Fruit fly (Drosophila melanogaster) whole organism, embryonic: ENCODE results near the gene CG9222.

Experiments
- Asciz ChIP-seq: fragments of 200-800 bp; sonication (Bioruptor generic); optimal IDR thresholded peaks from 2 replicates; lab custom pipeline; 2017; ENCODE audit warnings: missing biosample characterization, mild to moderate bottlenecking, missing genetic modification characterization, missing genetic modification reagents
- Atf6 ChIP-seq: fragments of 200-800 bp; sonication (Bioruptor generic); IDR thresholded peaks from 2 replicates; pipeline ENCODE4 v1.3.6; 2022; ENCODE audit warnings: missing biosample characterization, missing genetic modification characterization
- B-H1 ChIP-seq: fragments of 200-800 bp; sonication (Bioruptor generic); IDR thresholded peaks from 3 replicates; pipeline ENCODE4 v1.3.6; 2022; ENCODE audit warnings: missing biosample characterization, missing genetic modification characterization
- B-H2 ChIP-seq: fragments of 200-800 bp; sonication (Bioruptor generic); optimal IDR thresholded peaks from 2 replicates; lab custom pipeline; 2018; ENCODE audit warnings: missing biosample characterization, mild to moderate bottlenecking, missing genetic modification characterization
- CG11696 ChIP-seq: fragments of 200-800 bp; sonication (Bioruptor generic); IDR thresholded peaks from 2 replicates; pipeline ENCODE4 v1.3.6; 2022; ENCODE audit warnings: missing biosample characterization, missing genetic modification characterization
- CG14710 ChIP-seq: fragments of 200-800 bp; sonication (Bioruptor generic); optimal IDR thresholded peaks from 3 replicates; lab custom pipeline; 2019; ENCODE audit warnings: missing biosample characterization, mild to moderate bottlenecking, missing genetic modification characterization, moderate library complexity
- CG15011 ChIP-seq: fragments of 200-800 bp; sonication (Bioruptor generic); optimal IDR thresholded peaks from 3 replicates; lab custom pipeline; 2018; ENCODE audit warnings: missing biosample characterization, mild to moderate bottlenecking, missing genetic modification characterization
- CG15601 ChIP-seq: fragments of 200-800 bp; sonication (Bioruptor generic); optimal IDR thresholded peaks from 3 replicates; lab custom pipeline; 2019; ENCODE audit warnings: missing biosample characterization, mild to moderate bottlenecking, missing genetic modification characterization, moderate library complexity
- CG15696 ChIP-seq: fragments of 200-800 bp; sonication (Bioruptor generic); optimal IDR thresholded peaks from 2 replicates; lab custom pipeline; 2019; ENCODE audit warnings: missing biosample characterization, mild to moderate bottlenecking, missing genetic modification characterization, moderate library complexity
- CG2678 ChIP-seq: fragments of 200-800 bp; sonication (Bioruptor generic); optimal IDR thresholded peaks from 3 replicates; lab custom pipeline; 2019; ENCODE audit warnings: missing biosample characterization, mild to moderate bottlenecking, missing genetic modification characterization, moderate library complexity
- CG4360 ChIP-seq: fragments of 200-800 bp; sonication (Bioruptor generic); IDR thresholded peaks from 2 replicates; pipeline ENCODE4 v1.3.6; 2022; ENCODE audit warnings: missing biosample characterization, missing genetic modification characterization
- CG4854 ChIP-seq: fragments of 200-800 bp; sonication (Bioruptor generic); optimal IDR thresholded peaks from 2 replicates; lab custom pipeline; 2016; ENCODE audit warnings: missing biosample characterization, missing genetic modification characterization, inconsistent platforms
- CG5953 ChIP-seq: fragments of 200-800 bp; sonication (Bioruptor generic); IDR thresholded peaks from 2 replicates; pipeline ENCODE4 v1.3.6; 2022; ENCODE audit warnings: missing biosample characterization, missing genetic modification characterization
- CG6765 ChIP-seq: fragments of 200-800 bp; sonication (Bioruptor generic); optimal IDR thresholded peaks from 3 replicates; lab custom pipeline; 2017; ENCODE audit warnings: missing biosample characterization, mild to moderate bottlenecking, missing genetic modification characterization
- CG7556 ChIP-seq: fragments of 200-800 bp; sonication (Bioruptor generic); optimal IDR thresholded peaks from 2 replicates; lab custom pipeline; 2017; ENCODE audit warnings: missing biosample characterization, mild to moderate bottlenecking, missing genetic modification characterization
- CG7745 ChIP-seq: fragments of 200-800 bp; sonication (Bioruptor generic); optimal IDR thresholded peaks from 2 replicates; lab custom pipeline; 2018; ENCODE audit warnings: missing biosample characterization, mild to moderate bottlenecking, missing genetic modification characterization, moderate library complexity
- CG9437 ChIP-seq: fragments of 200-800 bp; sonication (Bioruptor generic); optimal IDR thresholded peaks from 2 replicates; lab custom pipeline; 2018; ENCODE audit warnings: missing biosample characterization, mild to moderate bottlenecking, missing genetic modification characterization
- CG9609 ChIP-seq: fragments of 200-800 bp; sonication (Bioruptor generic); optimal IDR thresholded peaks from 3 replicates; lab custom pipeline; 2016; ENCODE audit warnings: missing biosample characterization, missing genetic modification characterization
- Dip3 ChIP-seq: fragments of 200-800 bp; sonication (Bioruptor generic); optimal IDR thresholded peaks from 3 replicates; lab custom pipeline; 2016; ENCODE audit warnings: missing biosample characterization, missing genetic modification characterization
- Ets97D ChIP-seq: fragments of 200-800 bp; sonication (Bioruptor generic); optimal IDR thresholded peaks from 3 replicates; lab custom pipeline; 2016; ENCODE audit warnings: missing biosample characterization, missing genetic modification characterization
- Fer1 ChIP-seq: fragments of 200-800 bp; sonication (Bioruptor generic); optimal IDR thresholded peaks from 2 replicates; lab custom pipeline; 2017; ENCODE audit warnings: missing biosample characterization, mild to moderate bottlenecking, missing genetic modification characterization
- H15 ChIP-seq: fragments of 200-800 bp; sonication (Bioruptor generic); IDR thresholded peaks from 3 replicates; pipeline ENCODE4 v1.3.6; 2022; ENCODE audit warnings: missing biosample characterization, missing genetic modification characterization
- HmgZ ChIP-seq: fragments of 200-800 bp; sonication (Bioruptor generic); optimal IDR thresholded peaks from 2 replicates; lab custom pipeline; 2018; ENCODE audit warnings: missing biosample characterization, mild to moderate bottlenecking, missing genetic modification characterization
- Jarid2 ChIP-seq: fragments of 200-800 bp; sonication (Bioruptor generic); optimal IDR thresholded peaks from 3 replicates; lab custom pipeline; 2017; ENCODE audit warnings: mild to moderate bottlenecking, missing biosample characterization, missing genetic modification reagents, missing genetic modification characterization
- MBD-R2 ChIP-seq: fragments of 200-800 bp; sonication (Bioruptor generic); IDR thresholded peaks from 2 replicates; pipeline ENCODE4 v1.3.6; 2022; ENCODE audit warnings: missing biosample characterization, missing genetic modification characterization
- Meics ChIP-seq: fragments of 200-800 bp; sonication (Bioruptor generic); optimal IDR thresholded peaks from 2 replicates; lab custom pipeline; 2017; ENCODE audit warnings: missing biosample characterization, mild to moderate bottlenecking, missing genetic modification characterization
- Mes4 ChIP-seq: fragments of 200-800 bp; sonication (Bioruptor generic); optimal IDR thresholded peaks from 2 replicates; lab custom pipeline; 2016; ENCODE audit warnings: missing biosample characterization, missing genetic modification characterization
- NfI ChIP-seq: fragments of 200-800 bp; sonication (Bioruptor generic); optimal IDR thresholded peaks from 3 replicates; lab custom pipeline; 2018; ENCODE audit warnings: missing biosample characterization, mild to moderate bottlenecking, missing genetic modification characterization, moderate library complexity
- Ravus ChIP-seq: fragments of 200-800 bp; sonication (Bioruptor generic); IDR thresholded peaks from 2 replicates; pipeline ENCODE4 v1.3.6; 2022; ENCODE audit warnings: missing biosample characterization, missing genetic modification characterization
- Sry-δ ChIP-seq: fragments of 200-800 bp; sonication (Bioruptor generic); optimal IDR thresholded peaks from 2 replicates; lab custom pipeline; 2016; ENCODE audit warnings: missing biosample characterization, missing genetic modification characterization
- Tbp ChIP-seq: fragments of >200 bp; optimal IDR thresholded peaks from 2 replicates; lab custom pipeline; 2018; ENCODE audit warnings: missing biosample characterization, missing genetic modification characterization
- Vsx1 ChIP-seq: fragments of 200-800 bp; sonication (Bioruptor generic); optimal IDR thresholded peaks from 2 replicates; lab custom pipeline; 2017; ENCODE audit warnings: missing biosample characterization, mild to moderate bottlenecking, missing genetic modification characterization, missing genetic modification reagents
- amos ChIP-seq: fragments of 200-800 bp; sonication (Bioruptor generic); IDR thresholded peaks from 2 replicates; pipeline ENCODE4 v1.3.6; 2022; ENCODE audit warnings: missing biosample characterization, missing genetic modification characterization; ENCODE audit not compliant: partially characterized antibody
- ci ChIP-seq: fragments of 200-800 bp; sonication (Bioruptor generic); IDR thresholded peaks from 3 replicates; pipeline ENCODE4 v1.3.6; 2022; ENCODE audit warnings: missing biosample characterization, missing genetic modification characterization
- da ChIP-seq: fragments of 200-800 bp; sonication (Bioruptor generic); optimal IDR thresholded peaks from 2 replicates; lab custom pipeline; 2016; ENCODE audit warnings: missing biosample characterization, missing genetic modification characterization
- dan ChIP-seq: fragments of 200-800 bp; sonication (Bioruptor generic); IDR thresholded peaks from 2 replicates; pipeline ENCODE4 v1.3.6; 2022; ENCODE audit warnings: missing biosample characterization, missing genetic modification characterization
- dati ChIP-seq: fragments of 200-800 bp; sonication (Bioruptor generic); IDR thresholded peaks from 2 replicates; pipeline ENCODE4 v1.3.6; 2022; ENCODE audit warnings: missing biosample characterization, missing genetic modification characterization
- lmd ChIP-seq: fragments of 200-800 bp; sonication (Bioruptor generic); IDR thresholded peaks from 2 replicates; pipeline ENCODE4 v1.3.6; 2022; ENCODE audit warnings: missing biosample characterization, missing genetic modification characterization
- maf-S ChIP-seq: fragments of 200-800 bp; sonication (Bioruptor generic); optimal IDR thresholded peaks from 2 replicates; lab custom pipeline; 2016; ENCODE audit warnings: missing biosample characterization, missing genetic modification characterization
- nerfin-1 ChIP-seq: fragments of 200-800 bp; sonication (Bioruptor generic); optimal IDR thresholded peaks from 3 replicates; lab custom pipeline; 2019; ENCODE audit warnings: missing biosample characterization, mild to moderate bottlenecking, missing genetic modification characterization, moderate library complexity
- onecut ChIP-seq: fragments of 200-800 bp; sonication (Bioruptor generic); IDR thresholded peaks from 2 replicates; pipeline ENCODE4 v1.3.6; 2022; ENCODE audit warnings: missing biosample characterization, missing genetic modification characterization
- org-1 ChIP-seq: fragments of 200-800 bp; sonication (Bioruptor generic); optimal IDR thresholded peaks from 2 replicates; lab custom pipeline; 2017; ENCODE audit warnings: missing biosample characterization, missing genetic modification characterization
- pb ChIP-seq: fragments of 200-800 bp; sonication (Bioruptor generic); optimal IDR thresholded peaks from 3 replicates; lab custom pipeline; 2016; ENCODE audit warnings: missing biosample characterization, missing genetic modification characterization
- ro ChIP-seq: fragments of 200-800 bp; sonication (Bioruptor generic); IDR thresholded peaks from 2 replicates; pipeline ENCODE4 v1.3.6; 2022; ENCODE audit warnings: missing biosample characterization, missing genetic modification characterization
- scrt ChIP-seq: fragments of 200-800 bp; sonication (Bioruptor generic); optimal IDR thresholded peaks from 2 replicates; lab custom pipeline; 2018; ENCODE audit warnings: missing biosample characterization, mild to moderate bottlenecking, missing genetic modification characterization, moderate library complexity
- so ChIP-seq: fragments of 200-800 bp; sonication (Bioruptor generic); IDR thresholded peaks from 3 replicates; pipeline ENCODE4 v1.3.6; 2022; ENCODE audit warnings: missing biosample characterization, missing genetic modification characterization
- tup ChIP-seq: fragments of 200-800 bp; sonication (Bioruptor generic); optimal IDR thresholded peaks from 2 replicates; lab custom pipeline; 2016; ENCODE audit warnings: missing biosample characterization, mild to moderate bottlenecking, missing genetic modification characterization, moderate library complexity
- unc-4 ChIP-seq: fragments of 200-800 bp; sonication (Bioruptor generic); IDR thresholded peaks from 2 replicates; pipeline ENCODE4 v1.3.6; 2022; ENCODE audit warnings: missing biosample characterization, missing genetic modification characterization; ENCODE audit not compliant: partially characterized antibody
- vvl ChIP-seq: fragments of 200-800 bp; sonication (Bioruptor generic); IDR thresholded peaks from 2 replicates; pipeline ENCODE4 v1.3.6; 2022; ENCODE audit warnings: missing biosample characterization, missing genetic modification characterization
- z ChIP-seq: fragments of 200-800 bp; sonication (Bioruptor generic); IDR thresholded peaks from 3 replicates; pipeline ENCODE4 v1.3.6; 2022; ENCODE audit warnings: missing biosample characterization, missing genetic modification characterization

The CG9222 gene

dm6 chr2L:6090365-6090764 is 40.5 kb upstream of the CG9222 start (continued):
- TF ChIP-seq CG9437 (GFP tag; lab: Kevin White, UChicago) = no peak
- peak; percentile 19; the same call in 1 of the 2 replicates for TF ChIP-seq vvl (GFP tag; lab: Robert Waterston, UW)
- TF ChIP-seq CG4854 (GFP tag; lab: Kevin White, UChicago) = no peak
- TF ChIP-seq HmgZ (tag; lab: Kevin White, UChicago) = no peak
- no peak for TF ChIP-seq CG7556 (GFP tag; lab: Kevin White, UChicago)
- peak; percentile 16 for TF ChIP-seq B-H2 (GFP tag; lab: Kevin White, UChicago)
- no peak for TF ChIP-seq CG15696 (tag; lab: Kevin White, UChicago)
- TF ChIP-seq nerfin-1 (tag; lab: Kevin White, UChicago) = no peak
- peak; percentile 92 for TF ChIP-seq z
- TF ChIP-seq lmd (GFP tag; lab: Robert Waterston, UW) = no peak
- TF ChIP-seq NfI (GFP tag; lab: Kevin White, UChicago) = no peak
- no peak for TF ChIP-seq so (GFP tag; lab: Robert Waterston, UW)
- no peak for TF ChIP-seq da (GFP tag; lab: Kevin White, UChicago)
- no peak for TF ChIP-seq Vsx1 (GFP tag; lab: Kevin White, UChicago)
- TF ChIP-seq Tbp (GFP tag; lab: Kevin White, UChicago) = no peak
- TF ChIP-seq Atf6 (GFP tag; lab: Robert Waterston, UW) = no peak
- TF ChIP-seq ci = peak; percentile 26; the same call in 1 of the 3 replicates
- TF ChIP-seq CG2678 = peak; percentile 26
- no peak for TF ChIP-seq org-1 (GFP tag; lab: Kevin White, UChicago)
- no peak for TF ChIP-seq tup (GFP tag; lab: Kevin White, UChicago)
- no peak for TF ChIP-seq dan (GFP tag; lab: Robert Waterston, UW)
- TF ChIP-seq unc-4 = no peak
- TF ChIP-seq CG5953 (GFP tag; lab: Robert Waterston, UW) = no peak
- TF ChIP-seq Dip3 (GFP tag; lab: Kevin White, UChicago) = no peak
- no peak for TF ChIP-seq CG7745 (tag; lab: Kevin White, UChicago)
- no peak for TF ChIP-seq Asciz (GFP tag; lab: Kevin White, UChicago)
- no peak for TF ChIP-seq CG15011
- no peak for TF ChIP-seq Fer1

- no peak for TF ChIP-seq ro
- no peak for TF ChIP-seq Sry-δ (GFP tag; lab: Kevin White, UChicago)
- TF ChIP-seq Ets97D (GFP tag; lab: Kevin White, UChicago) = peak; percentile 6
- no peak for TF ChIP-seq dati (GFP tag; lab: Robert Waterston, UW)
- TF ChIP-seq Meics (GFP tag; lab: Kevin White, UChicago) = no peak
- TF ChIP-seq onecut (GFP tag; lab: Robert Waterston, UW) = peak; percentile 31; the same call in 1 of the 2 replicates
- TF ChIP-seq CG14710 = peak; percentile 0
- TF ChIP-seq amos (GFP tag; lab: Robert Waterston, UW) = no peak
- TF ChIP-seq scrt (GFP tag; lab: Kevin White, UChicago) = peak; percentile 19
- TF ChIP-seq CG6765 (GFP tag; lab: Kevin White, UChicago) = peak; percentile 11
- no peak for TF ChIP-seq CG11696 (GFP tag; lab: Robert Waterston, UW)
- no peak for TF ChIP-seq MBD-R2 (GFP tag; lab: Robert Waterston, UW)
- no peak for TF ChIP-seq H15 (GFP tag; lab: Robert Waterston, UW)
- no peak for TF ChIP-seq Mes4 (GFP tag; lab: Kevin White, UChicago)
- TF ChIP-seq Ravus (GFP tag; lab: Robert Waterston, UW) = no peak
- no peak for TF ChIP-seq pb (GFP tag; lab: Kevin White, UChicago)
- no peak for TF ChIP-seq maf-S (GFP tag; lab: Kevin White, UChicago)
- TF ChIP-seq B-H1 (GFP tag; lab: Robert Waterston, UW) = no peak
- peak; percentile 30 for TF ChIP-seq CG15601 (tag; lab: Kevin White, UChicago)
- no peak for TF ChIP-seq CG15696 (tag; lab: Kevin White, UChicago)
- no peak for TF ChIP-seq CG4360 (GFP tag; lab: Robert Waterston, UW)
- peak; percentile 79 for TF ChIP-seq Jarid2 (GFP tag; lab: Kevin White, UChicago)
- no peak for TF ChIP-seq CG9609 (GFP tag; lab: Kevin White, UChicago)
Measured at dm6 chr2L:6090786-6091716, 39.8 kb upstream of the CG9222 start, which contains the start of gene CG45075. CG45075 (plus strand) TSS chr2L:6091412.
